Worm (Caenorhabditis elegans): ENCODE measurements around the gene srz-54.

ce11 chrV:16954766-16955165 lies 25.7 kb upstream of the srz-54 start, which contains the start of gene srh-206:
- TF ChIP-seq ceh-9 (tag; optimal IDR thresholded peaks at IDR 0.05) (no peak), lin-15B (tag; optimal IDR thresholded peaks at IDR 0.05) (no peak), nhr-11 (tag; optimal IDR thresholded peaks at IDR 0.05) (no peak), R02D3.7 (tag; optimal IDR thresholded peaks at IDR 0.05) (no peak), lin-39 (tag; optimal IDR thresholded peaks at IDR 0.05) (no peak), elt-3 (tag; optimal IDR thresholded peaks at IDR 0.05) (no peak), nhr-28 (tag; optimal IDR thresholded peaks at IDR 0.05) (no peak), sea-2 (GFP tag; optimal IDR thresholded peaks at IDR 0.05) (no peak), lsy-12 (tag; optimal IDR thresholded peaks at IDR 0.05) (no peak), nhr-76 (tag; optimal IDR thresholded peaks at IDR 0.05) (no peak), ceh-28 (tag; optimal IDR thresholded peaks at IDR 0.05) (no peak), ceh-82 (tag; optimal IDR thresholded peaks at IDR 0.05) (no peak), egl-27 (tag; optimal IDR thresholded peaks at IDR 0.05) (no peak)
